Worm (Caenorhabditis elegans) whole organism, L1 larva: ENCODE measurements around the gene gtl-2.

Experiments
- ama-1 ChIP-seq: fragments of 150-350 bp; optimal IDR thresholded peaks from 2 replicates; lab custom pipeline; 2014
- dpl-1 ChIP-seq, 3 experiments: fragments of 150-350 bp in 2 of 3; sonication (generic microtip) in 1 of 3; optimal IDR thresholded peaks; 2 replicates each; lab custom pipeline; 2014 to 2017; ENCODE audit warnings: missing biosample characterization in 3 of 3, missing genetic modification characterization in 3 of 3, missing genetic modification reagents in 3 of 3
- efl-3 ChIP-seq: fragments of 200-800 bp; sonication (Bioruptor generic); optimal IDR thresholded peaks from 2 replicates; lab custom pipeline; 2018; ENCODE audit warnings: mild to moderate bottlenecking, missing genetic modification characterization, missing compliant biosample characterization
- hpl-2 ChIP-seq: fragments of 150-350 bp; optimal IDR thresholded peaks from 2 replicates; lab custom pipeline; 2014; ENCODE audit warnings: missing biosample characterization, missing genetic modification reagents, missing genetic modification characterization
- lin-39 ChIP-seq: fragments of 150-350 bp; optimal IDR thresholded peaks from 2 replicates; lab custom pipeline; 2014; ENCODE audit warnings: missing biosample characterization, missing genetic modification reagents, missing genetic modification characterization
- mdl-1 ChIP-seq, 2 experiments: fragments of 150-350 bp; optimal IDR thresholded peaks; 2 replicates each; lab custom pipeline; 2014 to 2017; ENCODE audit warnings: missing biosample characterization in 2 of 2, missing genetic modification characterization in 2 of 2, inconsistent platforms in 1 of 2
- nhr-11 ChIP-seq: fragments of 150-350 bp; optimal IDR thresholded peaks from 2 replicates; lab custom pipeline; 2014; ENCODE audit warnings: missing biosample characterization, missing genetic modification characterization
- nhr-85 ChIP-seq: sonication (generic microtip); peaks from one replicate; lab custom pipeline; 2016; ENCODE audit warnings: missing genetic modification characterization, inconsistent platforms, missing compliant biosample characterization
- swsn-7 ChIP-seq: sonication (generic microtip); optimal IDR thresholded peaks from 2 replicates; lab custom pipeline; 2016; ENCODE audit warnings: missing genetic modification characterization, missing compliant biosample characterization
- ztf-11 ChIP-seq, 2 experiments: sonication (generic microtip); optimal IDR thresholded peaks; 2 replicates each; lab custom pipeline; 2016 to 2017; ENCODE audit warnings: missing genetic modification characterization in 2 of 2, missing biosample characterization in 1 of 2, missing compliant biosample characterization in 1 of 2

DNA sequence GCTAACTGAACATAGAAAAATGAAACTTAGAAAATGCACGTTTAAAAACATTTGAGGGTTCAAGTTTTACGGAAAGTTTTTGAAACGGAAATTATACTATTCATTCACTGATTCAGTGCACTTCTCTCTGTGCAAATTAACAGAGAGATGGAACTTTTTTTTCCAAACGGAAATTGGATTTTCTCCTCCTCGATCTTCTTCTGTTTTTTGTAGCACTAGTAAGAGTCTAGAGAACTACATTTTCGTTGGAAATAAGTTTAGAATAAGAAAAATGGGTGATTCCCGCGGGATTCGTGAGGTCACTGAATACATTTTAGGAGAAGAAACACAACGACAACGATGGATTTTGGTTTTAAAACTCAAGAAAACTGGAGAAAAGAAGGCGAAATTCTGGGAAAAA is 37.5 kb upstream of the gtl-2 start:
- TF ChIP-seq nhr-85 (tag; lab: Kevin White, UChicago) = no peak
- no peak for TF ChIP-seq hpl-2 (GFP tag; lab: Kevin White, UChicago)
- no peak for TF ChIP-seq lin-39 (tag; lab: Kevin White, UChicago)
- TF ChIP-seq mdl-1 (tag; optimal IDR thresholded peaks at IDR 0.05; lab: Kevin White, UChicago) = no peak
- TF ChIP-seq swsn-7 = no peak
- no peak for TF ChIP-seq dpl-1 (GFP tag; optimal IDR thresholded peaks at IDR 0.05; lab: Kevin White, UChicago)
- TF ChIP-seq ztf-11 (tag; optimal IDR thresholded peaks at IDR 0.05; lab: Kevin White, UChicago) = no peak
- TF ChIP-seq nhr-11 (tag; lab: Kevin White, UChicago) = no peak
- no peak for TF ChIP-seq efl-3 (GFP tag; lab: Kevin White, UChicago)
- TF ChIP-seq ama-1 (lab: Kevin White, UChicago) = no peak
